Fruit fly (Drosophila melanogaster) whole organism, embryonic: ENCODE data around the gene CG12115.

Source experiments
- Aef1 ChIP-seq: fragments of 200-800 bp; sonication (Bioruptor generic); IDR thresholded peaks from 3 replicates; pipeline ENCODE4 v1.3.6; 2022; ENCODE audit warnings: missing biosample characterization, missing genetic modification characterization
- BtbVII ChIP-seq: fragments of 200-800 bp; sonication (Bioruptor generic); optimal IDR thresholded peaks from 3 replicates; lab custom pipeline; 2017; ENCODE audit warnings: missing biosample characterization, mild to moderate bottlenecking, missing genetic modification characterization
- Bteb2 ChIP-seq: fragments of 200-800 bp; sonication (Bioruptor generic); optimal IDR thresholded peaks from 2 replicates; lab custom pipeline; 2016; ENCODE audit warnings: missing biosample characterization, missing genetic modification characterization
- CG12744 ChIP-seq: fragments of 200-800 bp; sonication (Bioruptor generic); optimal IDR thresholded peaks from 2 replicates; lab custom pipeline; 2016; ENCODE audit warnings: missing biosample characterization, missing genetic modification characterization
- CG14441 ChIP-seq: fragments of 200-800 bp; sonication (Bioruptor generic); IDR thresholded peaks from 2 replicates; pipeline ENCODE4 v1.3.6; 2022; ENCODE audit warnings: missing biosample characterization, missing genetic modification characterization
- CG15696 ChIP-seq: fragments of 200-800 bp; sonication (Bioruptor generic); optimal IDR thresholded peaks from 2 replicates; lab custom pipeline; 2019; ENCODE audit warnings: missing biosample characterization, mild to moderate bottlenecking, missing genetic modification characterization, moderate library complexity
- CG17385 ChIP-seq: fragments of 200-800 bp; sonication (Bioruptor generic); optimal IDR thresholded peaks from 3 replicates; lab custom pipeline; 2018; ENCODE audit warnings: missing biosample characterization, mild to moderate bottlenecking, missing genetic modification characterization
- CG17802 ChIP-seq: fragments of 200-800 bp; sonication (Bioruptor generic); optimal IDR thresholded peaks from 2 replicates; lab custom pipeline; 2018; ENCODE audit warnings: missing biosample characterization, mild to moderate bottlenecking, missing genetic modification characterization, moderate library complexity
- CG17829 ChIP-seq: fragments of 200-800 bp; optimal IDR thresholded peaks from 2 replicates; lab custom pipeline; 2019; ENCODE audit warnings: missing biosample characterization, mild to moderate bottlenecking, missing genetic modification characterization, moderate library complexity
- CG18262 ChIP-seq: fragments of 200-800 bp; optimal IDR thresholded peaks from 3 replicates; lab custom pipeline; 2019; ENCODE audit warnings: missing biosample characterization, mild to moderate bottlenecking, missing genetic modification characterization, moderate library complexity
- CG30020 ChIP-seq: fragments of 200-800 bp; optimal IDR thresholded peaks from 2 replicates; lab custom pipeline; 2019; ENCODE audit warnings: missing biosample characterization, mild to moderate bottlenecking, missing genetic modification characterization, moderate library complexity
- CG30403 ChIP-seq: fragments of 200-800 bp; sonication (Bioruptor generic); optimal IDR thresholded peaks from 3 replicates; lab custom pipeline; 2016; ENCODE audit warnings: missing biosample characterization, missing genetic modification characterization
- CG3163 ChIP-seq: fragments of 200-800 bp; sonication (Bioruptor generic); optimal IDR thresholded peaks from 3 replicates; lab custom pipeline; 2016; ENCODE audit warnings: missing biosample characterization, missing genetic modification characterization
- CG32767 ChIP-seq: fragments of 200-800 bp; sonication (Bioruptor generic); IDR thresholded peaks from 2 replicates; pipeline ENCODE4 v1.3.6; 2022; ENCODE audit warnings: missing biosample characterization, missing genetic modification characterization
- CG4730 ChIP-seq: fragments of 200-800 bp; sonication (Bioruptor generic); IDR thresholded peaks from 2 replicates; pipeline ENCODE4 v1.3.6; 2022; ENCODE audit warnings: missing biosample characterization, missing genetic modification characterization
- CG4820 ChIP-seq: fragments of 200-800 bp; sonication (Bioruptor generic); optimal IDR thresholded peaks from 3 replicates; lab custom pipeline; 2016; ENCODE audit warnings: missing biosample characterization, missing genetic modification characterization
- CG6854 ChIP-seq: fragments of 200-800 bp; sonication (Bioruptor generic); optimal IDR thresholded peaks from 3 replicates; lab custom pipeline; 2017; ENCODE audit warnings: missing biosample characterization, mild to moderate bottlenecking, missing genetic modification characterization
- CG7271 ChIP-seq: fragments of 200-800 bp; sonication (Bioruptor generic); optimal IDR thresholded peaks from 2 replicates; lab custom pipeline; 2018; ENCODE audit warnings: missing biosample characterization, mild to moderate bottlenecking, missing genetic modification characterization, moderate library complexity
- CG8290 ChIP-seq, 3 experiments: fragments of 200-800 bp; sonication (Bioruptor generic); optimal IDR thresholded peaks; 2 replicates each; lab custom pipeline; 2016 to 2019; ENCODE audit warnings: missing biosample characterization in 3 of 3, missing genetic modification characterization in 3 of 3, mild to moderate bottlenecking in 2 of 3, moderate library complexity in 1 of 3
- CG8924 ChIP-seq: fragments of 200-800 bp; optimal IDR thresholded peaks from 3 replicates; lab custom pipeline; 2019; ENCODE audit warnings: missing biosample characterization, mild to moderate bottlenecking, missing genetic modification characterization, moderate library complexity
- CG9437 ChIP-seq: fragments of 200-800 bp; sonication (Bioruptor generic); optimal IDR thresholded peaks from 2 replicates; lab custom pipeline; 2018; ENCODE audit warnings: missing biosample characterization, mild to moderate bottlenecking, missing genetic modification characterization
- CG9609 ChIP-seq: fragments of 200-800 bp; sonication (Bioruptor generic); optimal IDR thresholded peaks from 3 replicates; lab custom pipeline; 2016; ENCODE audit warnings: missing biosample characterization, missing genetic modification characterization
- CG9876 ChIP-seq: fragments of 200-800 bp; sonication (Bioruptor generic); optimal IDR thresholded peaks from 2 replicates; lab custom pipeline; 2016; ENCODE audit warnings: missing biosample characterization, missing genetic modification characterization
- CG9932 ChIP-seq: fragments of 200-800 bp; sonication (Bioruptor generic); IDR thresholded peaks from 2 replicates; pipeline ENCODE4 v1.3.6; 2022; ENCODE audit warnings: missing biosample characterization, missing genetic modification characterization
- Camta ChIP-seq: fragments of 200-800 bp; sonication (Bioruptor generic); optimal IDR thresholded peaks from 2 replicates; lab custom pipeline; 2016; ENCODE audit warnings: missing biosample characterization, missing genetic modification characterization
- D19A ChIP-seq: fragments of 200-800 bp; optimal IDR thresholded peaks from 3 replicates; lab custom pipeline; 2019; ENCODE audit warnings: missing biosample characterization, mild to moderate bottlenecking, missing genetic modification characterization, moderate library complexity
- D19B ChIP-seq: fragments of 200-800 bp; sonication (Bioruptor generic); optimal IDR thresholded peaks from 2 replicates; lab custom pipeline; 2017; ENCODE audit warnings: missing biosample characterization, mild to moderate bottlenecking, missing genetic modification characterization
- Dek ChIP-seq: fragments of 200-800 bp; sonication (Bioruptor generic); optimal IDR thresholded peaks from 3 replicates; lab custom pipeline; 2019; ENCODE audit warnings: missing biosample characterization, mild to moderate bottlenecking, missing genetic modification characterization, moderate library complexity
- Dip2 ChIP-seq: fragments of 200-800 bp; sonication (Bioruptor generic); IDR thresholded peaks from 2 replicates; pipeline ENCODE4 v1.3.6; 2022; ENCODE audit warnings: missing biosample characterization, missing genetic modification characterization
- Ets97D ChIP-seq: fragments of 200-800 bp; sonication (Bioruptor generic); optimal IDR thresholded peaks from 3 replicates; lab custom pipeline; 2016; ENCODE audit warnings: missing biosample characterization, missing genetic modification characterization
- Fer2 ChIP-seq: fragments of 200-800 bp; sonication (Bioruptor generic); optimal IDR thresholded peaks from 2 replicates; lab custom pipeline; 2018; ENCODE audit warnings: missing biosample characterization, mild to moderate bottlenecking, missing genetic modification characterization, moderate library complexity
- HHEX ChIP-seq: fragments of 200-800 bp; sonication (Bioruptor generic); optimal IDR thresholded peaks from 3 replicates; lab custom pipeline; 2017; ENCODE audit warnings: missing biosample characterization, mild to moderate bottlenecking, missing genetic modification characterization, missing genetic modification reagents
- Hey ChIP-seq: fragments of 200-800 bp; sonication (Bioruptor generic); optimal IDR thresholded peaks from 3 replicates; lab custom pipeline; 2018; ENCODE audit warnings: missing biosample characterization, mild to moderate bottlenecking, missing genetic modification characterization
- PHDP ChIP-seq: fragments of 200-800 bp; sonication (Bioruptor generic); optimal IDR thresholded peaks from 3 replicates; lab custom pipeline; 2018; ENCODE audit warnings: missing biosample characterization, mild to moderate bottlenecking, missing genetic modification characterization, moderate library complexity
- Six4 ChIP-seq: fragments of 200-800 bp; sonication (Bioruptor generic); optimal IDR thresholded peaks from 2 replicates; lab custom pipeline; 2016; ENCODE audit warnings: missing biosample characterization, missing genetic modification characterization
- Sox100B ChIP-seq: fragments of 200-800 bp; sonication (Bioruptor generic); optimal IDR thresholded peaks from 3 replicates; lab custom pipeline; 2018; ENCODE audit warnings: missing biosample characterization, mild to moderate bottlenecking, missing genetic modification characterization
- Usf ChIP-seq: fragments of 200-800 bp; sonication (Bioruptor generic); optimal IDR thresholded peaks from 2 replicates; lab custom pipeline; 2017; ENCODE audit warnings: missing genotype, missing biosample characterization, missing genetic modification characterization
- cato ChIP-seq: fragments of 200-800 bp; sonication (Bioruptor generic); optimal IDR thresholded peaks from 2 replicates; lab custom pipeline; 2016; ENCODE audit warnings: missing biosample characterization, missing genetic modification characterization, borderline replicate concordance
- da ChIP-seq: fragments of 200-800 bp; sonication (Bioruptor generic); optimal IDR thresholded peaks from 2 replicates; lab custom pipeline; 2016; ENCODE audit warnings: missing biosample characterization, missing genetic modification characterization
- dan ChIP-seq: fragments of 200-800 bp; sonication (Bioruptor generic); IDR thresholded peaks from 2 replicates; pipeline ENCODE4 v1.3.6; 2022; ENCODE audit warnings: missing biosample characterization, missing genetic modification characterization
- exex ChIP-seq: fragments of 200-800 bp; sonication (Bioruptor generic); optimal IDR thresholded peaks from 4 replicates; lab custom pipeline; 2018; ENCODE audit warnings: missing biosample characterization, mild to moderate bottlenecking, missing genetic modification characterization, moderate library complexity
- h ChIP-seq: fragments of >200 bp; optimal IDR thresholded peaks from 2 replicates; lab custom pipeline; 2017
- lov ChIP-seq, 2 experiments: fragments of 200-800 bp in 1 of 2; fragments of >200 bp in 1 of 2; sonication (Bioruptor generic) in 1 of 2; IDR thresholded peaks in 1 of 2; optimal IDR thresholded peaks in 1 of 2; 2 replicates in 1 of 2; 3 replicates in 1 of 2; pipeline versions ENCODE4 v1.3.6 to Lab custom; 2017 to 2022; ENCODE audit warnings: missing biosample characterization in 1 of 2, missing genetic modification characterization in 1 of 2
- maf-S ChIP-seq: fragments of 200-800 bp; sonication (Bioruptor generic); optimal IDR thresholded peaks from 2 replicates; lab custom pipeline; 2016; ENCODE audit warnings: missing biosample characterization, missing genetic modification characterization
- prd ChIP-seq, 3 experiments: fragments of >200 bp in 2 of 3; fragments of 200-800 bp in 1 of 3; sonication (Bioruptor generic) in 1 of 3; optimal IDR thresholded peaks in 2 of 3; IDR thresholded peaks in 1 of 3; 2 replicates in 2 of 3; 3 replicates in 1 of 3; pipeline versions ENCODE4 v1.3.6 to Lab custom; 2017 to 2022; ENCODE audit warnings: missing biosample characterization in 1 of 3, missing genetic modification characterization in 1 of 3
- slou ChIP-seq: fragments of 200-800 bp; sonication (Bioruptor generic); optimal IDR thresholded peaks from 3 replicates; lab custom pipeline; 2016; ENCODE audit warnings: missing biosample characterization, missing genetic modification characterization
- slp2 ChIP-seq: fragments of 200-800 bp; sonication (Bioruptor generic); optimal IDR thresholded peaks from 2 replicates; lab custom pipeline; 2016; ENCODE audit warnings: missing biosample characterization, missing genetic modification characterization
- sna ChIP-seq: fragments of 200-800 bp; sonication (Bioruptor generic); IDR thresholded peaks from 2 replicates; pipeline ENCODE4 v1.3.6; 2022; ENCODE audit warnings: missing biosample characterization, missing genetic modification characterization; ENCODE audit not compliant: partially characterized antibody
- trem ChIP-seq: fragments of 200-800 bp; optimal IDR thresholded peaks from 3 replicates; lab custom pipeline; 2019; ENCODE audit warnings: missing biosample characterization, mild to moderate bottlenecking, missing genetic modification characterization, moderate library complexity
- zfh1 ChIP-seq: fragments of 200-800 bp; sonication (Bioruptor generic); IDR thresholded peaks from 3 replicates; pipeline ENCODE4 v1.3.6; 2022; ENCODE audit warnings: missing biosample characterization, missing genetic modification characterization

CG12115 gene

DNA sequence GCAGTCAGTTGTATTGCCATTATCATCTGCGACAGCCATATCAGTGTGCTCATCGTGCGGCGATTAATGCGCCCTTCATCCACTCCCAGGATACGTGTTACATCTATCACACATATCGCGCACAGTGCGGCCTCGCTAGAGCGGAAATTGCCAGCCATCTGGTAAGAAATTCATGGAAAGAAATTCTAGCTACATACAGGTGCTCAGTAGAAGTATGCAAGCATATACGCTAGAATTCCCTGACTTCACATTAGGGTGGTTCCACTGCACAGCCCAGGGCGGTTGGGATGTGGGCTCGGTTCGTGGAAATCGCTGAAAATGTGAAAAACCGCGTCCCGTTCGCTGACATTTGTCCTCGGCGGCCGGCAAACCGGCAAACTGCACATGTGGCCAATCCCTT is 49.2 kb downstream of the CG12115 start (continued):
- TF ChIP-seq Ets97D (GFP tag; lab: Kevin White, UChicago) (peak; percentile 31), D19B (GFP tag; lab: Kevin White, UChicago) (no peak), CG9609 (GFP tag; lab: Kevin White, UChicago) (peak; percentile 63), CG9437 (peak; percentile 19), dan (GFP tag; lab: Robert Waterston, UW) (peak; percentile 76), CG7271 (no peak), slp2 (peak; percentile 58), h (lab: Kevin White, UChicago) (no peak), CG17802 (tag; lab: Kevin White, UChicago) (peak; percentile 43), Dip2 (GFP tag; lab: Robert Waterston, UW) (no peak), exex (tag; lab: Kevin White, UChicago) (no peak), CG8924 (tag; lab: Kevin White, UChicago) (peak; percentile 69), CG9932 (GFP tag; lab: Robert Waterston, UW) (peak; percentile 72), zfh1 (GFP tag; lab: Robert Waterston, UW) (peak; percentile 92), Camta (peak; percentile 50), Usf (GFP tag; lab: Kevin White, UChicago) (peak; percentile 42), maf-S (GFP tag; lab: Kevin White, UChicago) (peak; percentile 37), PHDP (tag; lab: Kevin White, UChicago) (peak; percentile 53), CG15696 (tag; lab: Kevin White, UChicago) (peak; percentile 82), slou (GFP tag; lab: Kevin White, UChicago) (no peak), CG32767 (GFP tag; lab: Robert Waterston, UW) (peak; percentile 70), CG17829 (tag; lab: Kevin White, UChicago) (peak; percentile 70), prd (optimal IDR thresholded peaks at IDR 0.05; lab: Kevin White, UChicago) (no peak), prd (GFP tag; IDR thresholded peaks at IDR 0.05; lab: Robert Waterston, UW) (peak; percentile 93), da (GFP tag; lab: Kevin White, UChicago) (peak; percentile 58), sna (GFP tag; lab: Robert Waterston, UW) (no peak), cato (GFP tag; lab: Kevin White, UChicago) (no peak), CG9876 (GFP tag; lab: Kevin White, UChicago) (peak; percentile 47), Six4 (GFP tag; lab: Kevin White, UChicago) (peak; percentile 68), Dek (tag; lab: Kevin White, UChicago) (peak; percentile 26), CG17385 (GFP tag; lab: Kevin White, UChicago) (no peak), BtbVII (GFP tag; lab: Kevin White, UChicago) (peak; percentile 18), Sox100B (GFP tag; lab: Kevin White, UChicago) (no peak), CG12744 (GFP tag; lab: Kevin White, UChicago) (no peak), Fer2 (peak; percentile 34), CG18262 (tag; lab: Kevin White, UChicago) (peak; percentile 75), D19A (tag; lab: Kevin White, UChicago) (peak; percentile 71), HHEX (peak; percentile 75), lov (optimal IDR thresholded peaks at IDR 0.05; lab: Kevin White, UChicago) (no peak), lov (GFP tag; IDR thresholded peaks at IDR 0.05; lab: Robert Waterston, UW) (peak; percentile 87), CG14441 (GFP tag; lab: Robert Waterston, UW) (peak; percentile 86), CG3163 (GFP tag; lab: Kevin White, UChicago) (peak; percentile 14), Hey (tag; lab: Kevin White, UChicago) (peak; percentile 22), CG4820 (peak; percentile 70), CG30403 (GFP tag; lab: Kevin White, UChicago) (peak; percentile 57), Aef1 (peak; percentile 75), CG6854 (GFP tag; lab: Kevin White, UChicago) (peak; percentile 29), CG4730 (GFP tag; lab: Robert Waterston, UW) (peak; percentile 67), CG8290 (GFP tag; optimal IDR thresholded peaks at IDR 0.05; lab: Kevin White, UChicago) (peak; percentile 61), CG8290 (tag; optimal IDR thresholded peaks at IDR 0.05; lab: Kevin White, UChicago) (peak in 1 of 2 experiments; percentile 8), trem (peak; percentile 31), Bteb2 (no peak), CG30020 (peak; percentile 45)
